Worm (Caenorhabditis elegans) whole organism, L4 larva: ENCODE data around the gene C25A8.5.

ENCODE experiments used
- F37D6.2 ChIP-seq: sonication (generic microtip); optimal IDR thresholded peaks from 2 replicates; lab custom pipeline; 2016; ENCODE audit warnings: mild to moderate bottlenecking, missing genetic modification characterization, missing compliant biosample characterization
- nhr-11 ChIP-seq: fragments of 150-350 bp; optimal IDR thresholded peaks from 2 replicates; lab custom pipeline; 2014; ENCODE audit warnings: missing biosample characterization, missing genetic modification characterization
- zag-1 ChIP-seq: fragments of 150-350 bp; optimal IDR thresholded peaks from 2 replicates; lab custom pipeline; 2014; ENCODE audit warnings: missing biosample characterization, missing genetic modification characterization

- TF ChIP-seq nhr-11 (tag; lab: Kevin White, UChicago) (no peak), F37D6.2 (tag; lab: Kevin White, UChicago) (no peak), zag-1 (tag; lab: Kevin White, UChicago) (no peak)
Observed at ce11 chrIV:7045362-7045936, 46.1 kb downstream of the C25A8.5 start.
